Worm (Caenorhabditis elegans): Measurements from ENCODE around the gene isw-1.

DNA sequence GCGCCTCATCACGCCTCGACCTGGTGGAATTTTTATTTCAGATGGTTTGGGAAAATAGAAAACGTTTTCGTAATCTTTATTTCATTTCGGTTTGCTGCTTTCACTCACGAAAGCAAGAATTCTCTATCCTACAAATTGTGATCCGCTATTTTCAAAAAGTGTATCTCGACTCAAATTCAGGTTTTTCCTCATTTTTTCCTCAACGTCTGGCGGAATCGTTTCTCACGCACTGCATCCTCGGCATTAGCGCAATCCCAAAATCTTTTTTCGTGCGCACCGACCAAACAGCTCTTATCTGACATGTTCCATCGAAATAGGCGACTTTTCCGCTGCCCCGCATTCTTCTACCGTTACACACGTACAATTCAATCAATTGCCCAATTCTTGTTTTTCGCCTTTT lies 8.4 kb upstream of the isw-1 start, which contains the start of gene F37A4.3:
- TF ChIP-seq pag-3 (tag; optimal IDR thresholded peaks at IDR 0.05; ENCODE audit: borderline replicate concordance, insufficient read depth) (no peak), nhr-71 (tag; optimal IDR thresholded peaks at IDR 0.05) (no peak), zag-1 (tag; optimal IDR thresholded peaks at IDR 0.05) (no peak), pqm-1 (tag; optimal IDR thresholded peaks at IDR 0.05) (no peak), swsn-7 (tag; optimal IDR thresholded peaks at IDR 0.05) (no peak), unc-130 (tag; optimal IDR thresholded peaks at IDR 0.05) (no peak), blmp-1 (tag; optimal IDR thresholded peaks at IDR 0.05) (no peak), ama-1 (optimal IDR thresholded peaks at IDR 0.05) (no peak), aly-2 (tag; optimal IDR thresholded peaks at IDR 0.05) (no peak), fkh-10 (GFP tag; optimal IDR thresholded peaks at IDR 0.05) (no peak), snpc-4 (tag; optimal IDR thresholded peaks at IDR 0.05) (no peak), efl-1 (optimal IDR thresholded peaks at IDR 0.05) (no peak), efl-1 (GFP tag; optimal IDR thresholded peaks at IDR 0.05 in 1 of 2) (no peak)

Data from whole organism, L1 larva.